Worm (Caenorhabditis elegans) whole organism, L4 larva: ENCODE measurements around the gene M01E10.3.

Experiments
- D1046.2 ChIP-seq: fragments of 200-800 bp; sonication (Bioruptor generic); IDR thresholded peaks from 2 replicates; pipeline ENCODE4 v1.3.6; 2022; ENCODE audit warnings: missing genetic modification characterization, missing compliant biosample characterization
- F44E2.7 ChIP-seq: fragments of 200-800 bp; sonication (Bioruptor generic); IDR thresholded peaks from 2 replicates; pipeline ENCODE4 v2.1.2; 2022; ENCODE audit warnings: missing genetic modification characterization, missing compliant biosample characterization
- F49E8.2 ChIP-seq: sonication (generic microtip); optimal IDR thresholded peaks from 2 replicates; lab custom pipeline; 2016; ENCODE audit warnings: missing compliant biosample characterization, mild to moderate bottlenecking, missing genetic modification characterization, borderline replicate concordance
- R02D3.7 ChIP-seq: fragments of 150-350 bp; sonication (generic microtip); optimal IDR thresholded peaks from 3 replicates; lab custom pipeline; 2014; ENCODE audit warnings: missing biosample characterization, missing genetic modification characterization
- Y105C5A.15 ChIP-seq: fragments of 200-800 bp; sonication (Bioruptor generic); IDR thresholded peaks from 2 replicates; pipeline ENCODE4 v1.3.6; 2022; ENCODE audit warnings: missing genetic modification characterization, missing compliant biosample characterization
- ZK546.5 ChIP-seq, 2 experiments: sonication (generic microtip); optimal IDR thresholded peaks; 2 replicates each; lab custom pipeline; 2017; ENCODE audit warnings: missing biosample characterization in 2 of 2, missing genetic modification characterization in 2 of 2
- aha-1 ChIP-seq: fragments of 150-350 bp; peaks from one replicate; lab custom pipeline; 2014; ENCODE audit warnings: missing biosample characterization, missing genetic modification characterization
- ceh-20 ChIP-seq: fragments of 200-800 bp; sonication (Bioruptor generic); IDR thresholded peaks from 2 replicates; pipeline ENCODE4 v1.3.6; 2022; ENCODE audit warnings: missing genetic modification reagents, missing genetic modification characterization, missing compliant biosample characterization
- ceh-28 ChIP-seq: fragments of 150-350 bp; optimal IDR thresholded peaks from 2 replicates; lab custom pipeline; 2014; ENCODE audit warnings: missing biosample characterization, missing genetic modification reagents, missing genetic modification characterization
- ceh-32 ChIP-seq: sonication (generic microtip); optimal IDR thresholded peaks from 2 replicates; lab custom pipeline; 2016; ENCODE audit warnings: mild to moderate bottlenecking, missing genetic modification characterization, missing compliant biosample characterization; ENCODE audit not compliant: poor library complexity
- ceh-44 ChIP-seq: fragments of 200-800 bp; sonication (Bioruptor generic); IDR thresholded peaks from 2 replicates; pipeline ENCODE4 v1.3.6; 2022; ENCODE audit warnings: missing genetic modification reagents, missing genetic modification characterization, missing compliant biosample characterization
- ceh-62 ChIP-seq: sonication (generic microtip); optimal IDR thresholded peaks from 2 replicates; lab custom pipeline; 2017; ENCODE audit warnings: missing biosample characterization, missing genetic modification characterization
- ces-1 ChIP-seq: fragments of 150-350 bp; sonication (generic microtip); optimal IDR thresholded peaks from 4 replicates; lab custom pipeline; 2014; ENCODE audit warnings: missing biosample characterization, missing genetic modification reagents, missing genetic modification characterization
- daf-16 ChIP-seq, 3 experiments: sonication (generic microtip); optimal IDR thresholded peaks; 2 replicates each; lab custom pipeline; 2016 to 2017; ENCODE audit warnings: missing genetic modification characterization in 3 of 3, missing genetic modification reagents in 3 of 3, mild to moderate bottlenecking in 2 of 3, missing compliant biosample characterization in 2 of 3, missing biosample characterization in 1 of 3, moderate library complexity in 1 of 3
- daf-8 ChIP-seq: fragments of 200-800 bp; sonication (Bioruptor generic); IDR thresholded peaks from 2 replicates; pipeline ENCODE4 v1.3.6; 2022; ENCODE audit warnings: missing genetic modification characterization, missing compliant biosample characterization
- dmd-8 ChIP-seq: fragments of 200-800 bp; sonication (Bioruptor generic); IDR thresholded peaks from 2 replicates; pipeline ENCODE4 v1.3.6; 2022; ENCODE audit warnings: missing genetic modification characterization, missing compliant biosample characterization
- dpl-1 ChIP-seq: fragments of 150-350 bp; optimal IDR thresholded peaks from 2 replicates; lab custom pipeline; 2014; ENCODE audit warnings: missing biosample characterization, missing genetic modification reagents, missing genetic modification characterization
- gei-8 ChIP-seq: fragments of 200-800 bp; sonication (Bioruptor generic); optimal IDR thresholded peaks from 2 replicates; lab custom pipeline; 2018; ENCODE audit warnings: mild to moderate bottlenecking, missing genetic modification characterization, missing compliant biosample characterization
- lir-3 ChIP-seq: sonication (generic microtip); optimal IDR thresholded peaks from 2 replicates; lab custom pipeline; 2016; ENCODE audit warnings: mild to moderate bottlenecking, missing genetic modification characterization, missing compliant biosample characterization
- madf-9 ChIP-seq: fragments of 200-800 bp; sonication (Bioruptor generic); conservative IDR thresholded peaks from 2 replicates; pipeline ENCODE4 v1.3.6; 2022; ENCODE audit warnings: missing genetic modification reagents, missing genetic modification characterization, missing compliant biosample characterization
- mep-1 ChIP-seq: fragments of 150-350 bp; sonication (generic microtip); optimal IDR thresholded peaks from 3 replicates; lab custom pipeline; 2014; ENCODE audit warnings: missing biosample characterization, missing genetic modification characterization
- mxl-3 ChIP-seq: fragments of 200-800 bp; sonication (Bioruptor generic); optimal IDR thresholded peaks from 2 replicates; lab custom pipeline; 2018; ENCODE audit warnings: mild to moderate bottlenecking, missing genetic modification characterization, missing compliant biosample characterization
- nhr-10 ChIP-seq: fragments of 150-350 bp; optimal IDR thresholded peaks from 2 replicates; lab custom pipeline; 2014; ENCODE audit warnings: missing biosample characterization, missing genetic modification characterization
- nhr-102 ChIP-seq: sonication (generic microtip); optimal IDR thresholded peaks from 2 replicates; lab custom pipeline; 2016; ENCODE audit warnings: mild to moderate bottlenecking, missing genetic modification characterization, moderate library complexity, missing compliant biosample characterization
- nhr-11 ChIP-seq: fragments of 150-350 bp; optimal IDR thresholded peaks from 2 replicates; lab custom pipeline; 2014; ENCODE audit warnings: missing biosample characterization, missing genetic modification characterization
- nhr-48 ChIP-seq: sonication (generic microtip); optimal IDR thresholded peaks from 2 replicates; lab custom pipeline; 2016; ENCODE audit warnings: mild to moderate bottlenecking, missing genetic modification characterization, missing compliant biosample characterization
- nhr-6 ChIP-seq: fragments of 150-350 bp; optimal IDR thresholded peaks from 2 replicates; lab custom pipeline; 2014; ENCODE audit warnings: missing biosample characterization, missing genetic modification characterization
- nhr-76 ChIP-seq: fragments of 150-350 bp; optimal IDR thresholded peaks from 2 replicates; lab custom pipeline; 2014; ENCODE audit warnings: missing biosample characterization, missing genetic modification characterization
- php-3 ChIP-seq: fragments of 200-800 bp; sonication (Bioruptor generic); IDR thresholded peaks from 2 replicates; pipeline ENCODE4 v1.3.6; 2022; ENCODE audit warnings: missing genetic modification reagents, missing genetic modification characterization, missing compliant biosample characterization
- sdz-12 ChIP-seq: fragments of 200-800 bp; sonication (Bioruptor generic); optimal IDR thresholded peaks from 2 replicates; lab custom pipeline; 2018; ENCODE audit warnings: mild to moderate bottlenecking, missing genetic modification characterization, missing compliant biosample characterization
- set-16 ChIP-seq: fragments of 200-800 bp; sonication (Bioruptor generic); IDR thresholded peaks from 2 replicates; pipeline ENCODE4 v1.3.6; 2022; ENCODE audit warnings: missing genetic modification reagents, missing genetic modification characterization, missing compliant biosample characterization
- tag-97 ChIP-seq: fragments of 200-800 bp; sonication (Bioruptor generic); IDR thresholded peaks from 2 replicates; pipeline ENCODE4 v1.3.6; 2022; ENCODE audit warnings: missing genetic modification characterization, missing compliant biosample characterization
- tra-1 ChIP-seq: fragments of 200-800 bp; sonication (Bioruptor generic); IDR thresholded peaks from 2 replicates; pipeline ENCODE4 v1.3.6; 2022; ENCODE audit warnings: missing genetic modification reagents, missing genetic modification characterization, missing compliant biosample characterization
- unc-62 ChIP-seq, 3 experiments: fragments of 150-350 bp in 1 of 3; sonication (generic microtip); optimal IDR thresholded peaks in 2 of 3; peaks in 1 of 3; 1 replicate in 1 of 3; 2 replicates in 2 of 3; lab custom pipeline; 2014 to 2017; ENCODE audit warnings: missing biosample characterization in 3 of 3, missing genetic modification characterization in 3 of 3, missing genetic modification reagents in 3 of 3, missing genotype in 1 of 3
- zfp-2 ChIP-seq: sonication (generic microtip); optimal IDR thresholded peaks from 2 replicates; lab custom pipeline; 2016; ENCODE audit warnings: mild to moderate bottlenecking, missing genetic modification characterization, missing compliant biosample characterization
- zfp-3 ChIP-seq: fragments of 200-800 bp; sonication (Bioruptor generic); conservative IDR thresholded peaks from 2 replicates; pipeline ENCODE4 v1.3.6; 2022; ENCODE audit warnings: missing genetic modification reagents, missing genetic modification characterization, missing compliant biosample characterization
- zip-11 ChIP-seq: fragments of 200-800 bp; sonication (Bioruptor generic); IDR thresholded peaks from 2 replicates; pipeline ENCODE4 v1.3.6; 2022; ENCODE audit warnings: missing genetic modification characterization, missing compliant biosample characterization
- zip-2 ChIP-seq: fragments of 150-350 bp; optimal IDR thresholded peaks from 2 replicates; lab custom pipeline; 2014; ENCODE audit warnings: missing biosample characterization, missing genetic modification characterization

The M01E10.3 gene

DNA sequence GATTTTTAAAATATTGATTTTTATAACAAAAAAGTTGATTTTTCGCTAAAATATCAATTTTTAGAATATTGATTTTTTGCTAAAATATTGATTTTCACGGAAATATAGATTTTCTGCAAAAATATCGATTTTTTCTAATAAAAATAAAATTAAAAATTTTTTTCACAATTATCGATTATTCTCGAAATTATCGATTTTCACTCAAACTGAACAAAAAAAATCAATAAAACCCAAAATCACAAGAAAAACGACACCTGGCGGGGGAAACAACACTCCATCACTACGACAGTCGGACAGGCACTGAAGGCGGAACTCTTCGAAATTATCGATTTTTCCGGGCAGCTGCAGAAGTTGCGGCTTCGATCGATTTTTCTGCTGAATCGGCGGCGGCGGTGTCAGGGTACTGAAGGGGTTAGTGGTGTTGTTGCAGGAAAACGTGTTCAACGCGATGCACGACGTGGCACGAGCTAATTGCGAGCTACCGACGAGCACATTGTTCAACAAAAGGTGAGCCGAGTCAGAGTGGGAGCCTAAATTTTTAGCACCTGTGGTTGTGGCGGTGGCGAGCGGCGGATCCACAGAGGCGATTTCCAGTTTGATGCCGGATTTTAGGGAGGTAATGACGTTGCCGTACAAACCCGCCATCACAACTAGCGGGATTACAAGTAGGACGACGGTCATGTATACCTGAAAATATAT lies 40.7 kb downstream of the M01E10.3 start:
- TF ChIP-seq zfp-2 (no peak), R02D3.7 (no peak), nhr-6 (tag; lab: Kevin White, UChicago) (no peak), daf-8 (GFP tag; lab: Robert Waterston, UW) (no peak), F49E8.2 (tag; lab: Kevin White, UChicago) (no peak), aha-1 (peak; percentile 69), mep-1 (tag; lab: Kevin White, UChicago) (no peak), nhr-11 (no peak), madf-9 (GFP tag; lab: Robert Waterston, UW) (no peak), ceh-28 (tag; lab: Kevin White, UChicago) (peak; percentile 77), sdz-12 (no peak), D1046.2 (GFP tag; lab: Robert Waterston, UW) (0 out of 2 replicates have a peak, but pooled peaks have one; percentile 65), set-16 (GFP tag; lab: Robert Waterston, UW) (peak; percentile 39)

DNA sequence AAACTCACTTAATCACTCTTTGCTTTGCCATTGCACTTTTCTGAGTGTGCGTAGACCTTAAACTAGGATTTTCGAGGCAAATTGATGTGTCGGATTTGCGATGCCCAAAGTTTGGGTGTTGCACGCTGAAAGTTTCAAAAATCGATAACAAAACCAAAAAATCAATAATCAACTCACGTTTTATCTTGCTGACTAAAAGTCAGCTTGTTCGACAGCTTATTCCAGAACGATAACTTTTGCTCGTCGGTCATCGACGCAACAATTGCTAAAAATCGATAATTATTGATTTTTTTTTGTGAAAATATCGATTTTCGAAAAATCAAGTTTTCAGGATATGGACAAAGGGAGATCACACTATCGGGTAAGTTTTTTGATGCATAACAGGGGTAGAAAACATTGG lies 41.4 kb downstream of the M01E10.3 start:
- TF ChIP-seq nhr-6 (tag; lab: Kevin White, UChicago) (no peak), ceh-28 (tag; lab: Kevin White, UChicago) (peak; percentile 94)

ce11 chrIII:2008894-2009293 lies 45.1 kb downstream of the M01E10.3 start:
- TF ChIP-seq zip-2 (tag; lab: Kevin White, UChicago) (no peak), unc-62 (GFP tag; optimal IDR thresholded peaks at IDR 0.05 in 1 of 2; lab: Kevin White, UChicago) (peak in 1 of 2 experiments; percentile 62), unc-62 (tag; optimal IDR thresholded peaks at IDR 0.05; lab: Kevin White, UChicago) (no peak), ces-1 (GFP tag; lab: Kevin White, UChicago) (no peak), ceh-28 (tag; lab: Kevin White, UChicago) (peak; percentile 28), ceh-20 (no peak), zip-11 (GFP tag; lab: Robert Waterston, UW) (no peak)
- TF ChIP-seq, all 104 proteins: peak for 2

DNA sequence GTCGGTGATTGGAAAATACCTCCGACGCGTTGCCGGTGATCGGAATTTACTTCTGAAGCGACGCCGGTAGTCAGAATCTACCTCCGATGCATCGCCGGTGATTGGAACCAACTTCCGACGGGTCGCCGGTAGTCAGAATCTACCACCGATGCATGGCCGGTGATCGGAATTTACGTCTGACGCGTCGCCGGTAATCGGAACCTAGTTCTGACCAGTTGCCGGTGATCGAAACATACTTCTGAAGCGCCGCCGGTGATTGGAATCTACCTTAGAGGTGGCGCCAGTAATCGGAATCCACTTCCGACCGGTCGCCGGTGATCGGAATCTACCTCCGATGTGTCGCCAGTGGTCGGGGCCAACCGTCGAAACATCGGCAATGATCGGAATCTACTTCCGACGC lies 45.6 kb downstream of the M01E10.3 start:
- peak; percentile 65 for TF ChIP-seq set-16 (GFP tag; lab: Robert Waterston, UW)
- no peak for TF ChIP-seq nhr-102
- no peak for TF ChIP-seq F44E2.7
- no peak for TF ChIP-seq nhr-6 (tag; lab: Kevin White, UChicago)

ce11 chrIII:2006937-2007336 lies 47.0 kb downstream of the M01E10.3 start:
- TF ChIP-seq ceh-28 (tag; lab: Kevin White, UChicago) (peak; percentile 89), tra-1 (GFP tag; lab: Robert Waterston, UW) (no peak)

ce11 chrIII:2005729-2006128 lies 48.3 kb downstream of the M01E10.3 start, which contains the start of gene Y39A3B.1:
TSS of gene Y39A3B.1 (plus strand) at chrIII:2006029.
- no peak for TF ChIP-seq dmd-8
- TF ChIP-seq ceh-32 (tag; lab: Kevin White, UChicago): no peak
- TF ChIP-seq ZK546.5 (tag; optimal IDR thresholded peaks at IDR 0.05; lab: Kevin White, UChicago): no peak
- no peak for TF ChIP-seq gei-8 (GFP tag; lab: Kevin White, UChicago)
- no peak for TF ChIP-seq mxl-3 (GFP tag; lab: Kevin White, UChicago)
- no peak for TF ChIP-seq lir-3 (tag; lab: Kevin White, UChicago)
- no peak for TF ChIP-seq php-3 (GFP tag; lab: Robert Waterston, UW)
- TF ChIP-seq ceh-62: no peak
- no peak for TF ChIP-seq nhr-10
- TF ChIP-seq nhr-76: no peak
- TF ChIP-seq aha-1: no peak
- TF ChIP-seq Y105C5A.15 (GFP tag; lab: Robert Waterston, UW): no peak
- TF ChIP-seq daf-16 (GFP tag; optimal IDR thresholded peaks at IDR 0.05; lab: Kevin White, UChicago): no peak
- no peak for TF ChIP-seq daf-16 (tag; optimal IDR thresholded peaks at IDR 0.05; lab: Kevin White, UChicago)
- no peak for TF ChIP-seq dpl-1 (GFP tag; lab: Kevin White, UChicago)
- no peak for TF ChIP-seq ceh-44 (GFP tag; lab: Robert Waterston, UW)
- no peak for TF ChIP-seq nhr-48 (tag; lab: Kevin White, UChicago)
- TF ChIP-seq zfp-3: no peak
- no peak for TF ChIP-seq nhr-11
- no peak for TF ChIP-seq tag-97 (GFP tag; lab: Robert Waterston, UW)
- no peak for TF ChIP-seq zfp-2
- TF ChIP-seq, all 104 proteins: peak for 0
